Fruit fly (Drosophila melanogaster): ENCODE data around the gene CG46426.

Gene CG46426

dm6 chr2L:11808702-11809583 lies 33.7 kb upstream of the CG46426 start, which contains the start of gene crol (continued):
- TF ChIP-seq nom (GFP tag; optimal IDR thresholded peaks at IDR 0.05) (peak; percentile 66), CG10431 (GFP tag; optimal IDR thresholded peaks at IDR 0.05) (no peak), chif (GFP tag; optimal IDR thresholded peaks at IDR 0.05) (no peak), ttk (GFP tag; IDR thresholded peaks at IDR 0.05) (0 out of 2 replicates have a peak, but pooled peaks have one; percentile 16), gcm (GFP tag; optimal IDR thresholded peaks at IDR 0.05) (peak; percentile 40), unpg (GFP tag; optimal IDR thresholded peaks at IDR 0.05) (peak; percentile 35), CG31224 (GFP tag; IDR thresholded peaks at IDR 0.05) (no peak), Side (GFP tag; optimal IDR thresholded peaks at IDR 0.05) (no peak), sob (GFP tag; IDR thresholded peaks at IDR 0.05) (peak; percentile 52), CG7271 (tag; optimal IDR thresholded peaks at IDR 0.05) (no peak), CG1602 (GFP tag; optimal IDR thresholded peaks at IDR 0.05) (no peak), psq (GFP tag; optimal IDR thresholded peaks at IDR 0.05) (no peak), Antp (GFP tag; optimal IDR thresholded peaks at IDR 0.05) (no peak), CG16815 (GFP tag; optimal IDR thresholded peaks at IDR 0.05) (no peak)

dm6 chr2L:11809823-11810222 lies 32.8 kb upstream of the CG46426 start:
- TF ChIP-seq Atf6 (GFP tag; IDR thresholded peaks at IDR 0.05) (no peak), CG2116 (GFP tag; optimal IDR thresholded peaks at IDR 0.05) (no peak), NC2β (GFP tag; optimal IDR thresholded peaks at IDR 0.05) (no peak), CG2120 (GFP tag; optimal IDR thresholded peaks at IDR 0.05) (no peak), CG7928 (GFP tag; optimal IDR thresholded peaks at IDR 0.05) (no peak), MTF-1 (GFP tag; optimal IDR thresholded peaks at IDR 0.05; ENCODE audit: borderline replicate concordance) (no peak)

dm6 chr2L:11812781-11813664 lies 29.6 kb upstream of the CG46426 start:
- TF ChIP-seq slp2 (GFP tag; optimal IDR thresholded peaks at IDR 0.05) (no peak), D19B (GFP tag; optimal IDR thresholded peaks at IDR 0.05) (peak; percentile 5), crol (GFP tag; IDR thresholded peaks at IDR 0.05) (peak; percentile 85), MESR4 (GFP tag; optimal IDR thresholded peaks at IDR 0.05) (peak; percentile 91), Meics (GFP tag; optimal IDR thresholded peaks at IDR 0.05) (peak; percentile 11), CG10267 (tag; optimal IDR thresholded peaks at IDR 0.05) (no peak), usp (GFP tag; optimal IDR thresholded peaks at IDR 0.05) (no peak), zfh2 (GFP tag; optimal IDR thresholded peaks at IDR 0.05) (peak; percentile 1), insv (GFP tag; optimal IDR thresholded peaks at IDR 0.05) (no peak), D19A (tag; optimal IDR thresholded peaks at IDR 0.05) (peak; percentile 86), CG8944 (GFP tag; optimal IDR thresholded peaks at IDR 0.05) (no peak), psq (GFP tag; optimal IDR thresholded peaks at IDR 0.05) (no peak), sna (GFP tag; IDR thresholded peaks at IDR 0.05; ENCODE audit: partially characterized antibody) (0 out of 2 replicates have a peak, but pooled peaks have one; percentile 80), D (optimal IDR thresholded peaks at IDR 0.05) (peak; percentile 28), D (GFP tag; optimal IDR thresholded peaks at IDR 0.05) (no peak), CG3281 (GFP tag; optimal IDR thresholded peaks at IDR 0.05) (peak; percentile 15), gro (GFP tag; optimal IDR thresholded peaks at IDR 0.05) (no peak), Dfd (GFP tag; optimal IDR thresholded peaks at IDR 0.05) (no peak), CG17385 (GFP tag; optimal IDR thresholded peaks at IDR 0.05) (peak; percentile 93), CG3407 (GFP tag; optimal IDR thresholded peaks at IDR 0.05) (no peak), chinmo (GFP tag; IDR thresholded peaks at IDR 0.05; ENCODE audit: partially characterized antibody) (0 out of 4 replicates have a peak, but pooled peaks have one; percentile 68), exex (tag; optimal IDR thresholded peaks at IDR 0.05) (peak; percentile 27), onecut (GFP tag; IDR thresholded peaks at IDR 0.05) (no peak), CG18262 (tag; optimal IDR thresholded peaks at IDR 0.05) (no peak), CG4617 (GFP tag; optimal IDR thresholded peaks at IDR 0.05; ENCODE audit: borderline replicate concordance) (peak; percentile 68), Med (GFP tag) (peak; percentile 33)
